Worm (Caenorhabditis elegans) whole organism, young adult: Measurements from ENCODE around the gene plpr-1.

Experiments used
- B0261.1 ChIP-seq: sonication (generic microtip); optimal IDR thresholded peaks from 2 replicates; lab custom pipeline; 2016; ENCODE audit warnings: mild to moderate bottlenecking, missing genetic modification characterization, moderate library complexity, missing compliant biosample characterization
- F33H1.4 ChIP-seq: fragments of 200-800 bp; sonication (Bioruptor generic); IDR thresholded peaks from 2 replicates; pipeline ENCODE4 v1.3.6; 2022; ENCODE audit warnings: missing genetic modification reagents, missing genetic modification characterization, missing compliant biosample characterization
- Y53F4B.3 ChIP-seq: fragments of 200-800 bp; sonication (Bioruptor generic); IDR thresholded peaks from 2 replicates; pipeline ENCODE4 v1.3.6; 2022; ENCODE audit warnings: missing genetic modification reagents, missing genetic modification characterization, missing compliant biosample characterization
- ama-1 ChIP-seq, 3 experiments: fragments of 150-350 bp in 1 of 3; sonication (generic microtip) in 2 of 3; optimal IDR thresholded peaks; 2 replicates each; lab custom pipeline; 2014 to 2018; ENCODE audit warnings: missing biosample characterization in 2 of 3, missing genetic modification characterization in 2 of 3, missing genetic modification reagents in 2 of 3
- ccch-3 ChIP-seq: fragments of 200-800 bp; sonication (Bioruptor generic); optimal IDR thresholded peaks from 2 replicates; lab custom pipeline; 2018; ENCODE audit warnings: mild to moderate bottlenecking, missing genetic modification characterization, missing compliant biosample characterization
- fkh-3 ChIP-seq: sonication (generic microtip); optimal IDR thresholded peaks from 2 replicates; lab custom pipeline; 2016; ENCODE audit warnings: mild to moderate bottlenecking, missing genetic modification characterization, missing compliant biosample characterization
- lir-1 ChIP-seq: fragments of 200-800 bp; sonication (Bioruptor generic); conservative IDR thresholded peaks from 2 replicates; pipeline ENCODE4 v1.3.6; 2022; ENCODE audit warnings: missing genetic modification reagents, missing genetic modification characterization, missing compliant biosample characterization
- madf-8 ChIP-seq: fragments of 200-800 bp; sonication (Bioruptor generic); conservative IDR thresholded peaks from 2 replicates; pipeline ENCODE4 v1.3.6; 2022; ENCODE audit warnings: missing genetic modification reagents, missing genetic modification characterization, missing compliant biosample characterization
- repo-1 ChIP-seq: sonication (generic microtip); optimal IDR thresholded peaks from 2 replicates; lab custom pipeline; 2017; ENCODE audit warnings: mild to moderate bottlenecking, missing genetic modification characterization, missing compliant biosample characterization
- unc-130 ChIP-seq: sonication (generic microtip); optimal IDR thresholded peaks from 2 replicates; lab custom pipeline; 2016; ENCODE audit warnings: missing genetic modification reagents, missing genetic modification characterization, missing compliant biosample characterization

- TF ChIP-seq Y53F4B.3 (GFP tag; lab: Robert Waterston, UW) (no peak), unc-130 (GFP tag; lab: Kevin White, UChicago) (no peak), ccch-3 (GFP tag; lab: Kevin White, UChicago) (no peak), fkh-3 (tag; lab: Kevin White, UChicago) (no peak), F33H1.4 (no peak), lir-1 (GFP tag; lab: Robert Waterston, UW) (no peak), ama-1 (optimal IDR thresholded peaks at IDR 0.05; lab: Kevin White, UChicago) (no peak), ama-1 (GFP tag; optimal IDR thresholded peaks at IDR 0.05; lab: Kevin White, UChicago) (no peak), B0261.1 (no peak), repo-1 (tag; lab: Kevin White, UChicago) (no peak), madf-8 (GFP tag; lab: Robert Waterston, UW) (no peak)
These were observed 48.7 kb downstream of the plpr-1 start for ce11 chrII:11270829-11271228.
